Fruit fly (Drosophila melanogaster): ENCODE measurements around the gene CG4957.

- no peak for TF ChIP-seq dac (GFP tag; optimal IDR thresholded peaks at IDR 0.05)
- no peak for TF ChIP-seq fd85E (GFP tag; optimal IDR thresholded peaks at IDR 0.05)
- no peak for TF ChIP-seq CG10631 (GFP tag; optimal IDR thresholded peaks at IDR 0.05)
- TF ChIP-seq Sox102F (GFP tag; optimal IDR thresholded peaks at IDR 0.05), result no peak
- no peak for TF ChIP-seq CG3032 (tag; optimal IDR thresholded peaks at IDR 0.05)
- no peak for TF ChIP-seq CG3919 (GFP tag; optimal IDR thresholded peaks at IDR 0.05)
- TF ChIP-seq CG6276 (GFP tag; optimal IDR thresholded peaks at IDR 0.05), result no peak
- TF ChIP-seq Eip78C (GFP tag), result peak; percentile 18
- TF ChIP-seq Sox15 (GFP tag; optimal IDR thresholded peaks at IDR 0.05), result no peak
- no peak for TF ChIP-seq CG11902 (GFP tag; optimal IDR thresholded peaks at IDR 0.05)
- no peak for TF ChIP-seq esn (GFP tag; optimal IDR thresholded peaks at IDR 0.05)
- no peak for TF ChIP-seq CG9139 (GFP tag; optimal IDR thresholded peaks at IDR 0.05)
- no peak for TF ChIP-seq CG11294 (GFP tag; IDR thresholded peaks at IDR 0.05)
Measured at dm6 chr2L:10263343-10263744, 5.3 kb upstream of the CG4957 start, which contains the start of gene Rsf1.

Measured in whole organism, prepupa.